Worm (Caenorhabditis elegans): ENCODE measurements around the gene nhr-149.

ce11 chrV:7349541-7349940, at the start of gene nhr-149:
- TF ChIP-seq Y95B8A.8 (GFP tag; IDR thresholded peaks at IDR 0.05) (no peak), unc-62 (GFP tag; optimal IDR thresholded peaks at IDR 0.05) (no peak), repo-1 (tag; optimal IDR thresholded peaks at IDR 0.05) (no peak), snpc-4 (GFP tag; optimal IDR thresholded peaks at IDR 0.05) (no peak), snpc-4 (tag; optimal IDR thresholded peaks at IDR 0.05) (no peak), ama-1 (optimal IDR thresholded peaks at IDR 0.05) (no peak), ama-1 (GFP tag; optimal IDR thresholded peaks at IDR 0.05) (no peak), xnd-1 (tag; optimal IDR thresholded peaks at IDR 0.05) (no peak), tbp1 (GFP tag; optimal IDR thresholded peaks at IDR 0.05) (no peak), D2030.7 (GFP tag; IDR thresholded peaks at IDR 0.05) (no peak), T26A5.8 (tag; optimal IDR thresholded peaks at IDR 0.05) (no peak), dox-1 (GFP tag; IDR thresholded peaks at IDR 0.05) (no peak), sea-2 (GFP tag; IDR thresholded peaks at IDR 0.05) (no peak), nhr-80 (tag; optimal IDR thresholded peaks at IDR 0.05) (no peak)
